Worm (Caenorhabditis elegans) whole organism, L4 larva: ENCODE results near the gene scc-1.
A peak's percentile ranks its signal among the peaks of the same experiment; 100 is the strongest.
"Not testable (repeated sequence)": the region's sequence is repeated elsewhere in the genome, so short reads cannot be mapped to it uniquely, and the experiment has no call there.

Experiments
- D1046.2 ChIP-seq: fragments of 200-800 bp; sonication (Bioruptor generic); IDR thresholded peaks from 2 replicates; pipeline ENCODE4 v1.3.6; 2022; ENCODE audit warnings: missing genetic modification characterization, missing compliant biosample characterization
- F49E8.2 ChIP-seq: sonication (generic microtip); optimal IDR thresholded peaks from 2 replicates; lab custom pipeline; 2016; ENCODE audit warnings: missing compliant biosample characterization, mild to moderate bottlenecking, missing genetic modification characterization, borderline replicate concordance
- T26A8.4 ChIP-seq: fragments of 200-800 bp; sonication (Bioruptor generic); IDR thresholded peaks from 2 replicates; pipeline ENCODE4 v1.3.6; 2022; ENCODE audit warnings: missing genetic modification characterization, missing compliant biosample characterization
- Y105C5A.15 ChIP-seq: fragments of 200-800 bp; sonication (Bioruptor generic); IDR thresholded peaks from 2 replicates; pipeline ENCODE4 v1.3.6; 2022; ENCODE audit warnings: missing genetic modification characterization, missing compliant biosample characterization
- Y48G9A.11 ChIP-seq: fragments of 200-800 bp; sonication (Bioruptor generic); IDR thresholded peaks from 2 replicates; pipeline ENCODE4 v1.3.6; 2022; ENCODE audit warnings: missing genetic modification reagents, missing genetic modification characterization, missing compliant biosample characterization
- ZK337.2 ChIP-seq: fragments of 200-800 bp; sonication (Bioruptor generic); IDR thresholded peaks from 2 replicates; pipeline ENCODE4 v1.3.6; 2022; ENCODE audit warnings: missing genetic modification reagents, missing genetic modification characterization, missing compliant biosample characterization
- aha-1 ChIP-seq: fragments of 150-350 bp; peaks from one replicate; lab custom pipeline; 2014; ENCODE audit warnings: missing biosample characterization, missing genetic modification characterization
- arid-1 ChIP-seq: fragments of 200-800 bp; sonication (Bioruptor generic); conservative IDR thresholded peaks from 2 replicates; pipeline ENCODE4 v1.3.6; 2022; ENCODE audit warnings: missing genetic modification reagents, missing genetic modification characterization, missing compliant biosample characterization
- ceh-20 ChIP-seq: fragments of 200-800 bp; sonication (Bioruptor generic); IDR thresholded peaks from 2 replicates; pipeline ENCODE4 v1.3.6; 2022; ENCODE audit warnings: missing genetic modification reagents, missing genetic modification characterization, missing compliant biosample characterization
- ceh-44 ChIP-seq: fragments of 200-800 bp; sonication (Bioruptor generic); IDR thresholded peaks from 2 replicates; pipeline ENCODE4 v1.3.6; 2022; ENCODE audit warnings: missing genetic modification reagents, missing genetic modification characterization, missing compliant biosample characterization
- ctbp-1 ChIP-seq: fragments of 200-800 bp; sonication (Bioruptor generic); IDR thresholded peaks from 2 replicates; pipeline ENCODE4 v1.3.6; 2022; ENCODE audit warnings: missing genetic modification reagents, missing genetic modification characterization, missing compliant biosample characterization
- daf-16 ChIP-seq, 3 experiments: sonication (generic microtip); optimal IDR thresholded peaks; 2 replicates each; lab custom pipeline; 2016 to 2017; ENCODE audit warnings: missing genetic modification characterization in 3 of 3, missing genetic modification reagents in 3 of 3, mild to moderate bottlenecking in 2 of 3, missing compliant biosample characterization in 2 of 3, missing biosample characterization in 1 of 3, moderate library complexity in 1 of 3
- dmd-6 ChIP-seq: fragments of 200-800 bp; sonication (Bioruptor generic); IDR thresholded peaks from 2 replicates; pipeline ENCODE4 v1.3.6; 2022; ENCODE audit warnings: missing genetic modification reagents, missing genetic modification characterization, missing compliant biosample characterization
- dmd-9 ChIP-seq: fragments of 200-800 bp; sonication (Bioruptor generic); IDR thresholded peaks from 2 replicates; pipeline ENCODE4 v1.3.6; 2022; ENCODE audit warnings: missing genetic modification reagents, missing genetic modification characterization, missing compliant biosample characterization
- dpl-1 ChIP-seq: fragments of 150-350 bp; optimal IDR thresholded peaks from 2 replicates; lab custom pipeline; 2014; ENCODE audit warnings: missing biosample characterization, missing genetic modification reagents, missing genetic modification characterization
- egl-43 ChIP-seq: fragments of 200-800 bp; sonication (Bioruptor generic); IDR thresholded peaks from 2 replicates; pipeline ENCODE4 v1.3.6; 2022; ENCODE audit warnings: missing genetic modification reagents, missing genetic modification characterization, missing compliant biosample characterization
- hif-1 ChIP-seq, 2 experiments: sonication (generic microtip); optimal IDR thresholded peaks; 2 replicates each; lab custom pipeline; 2016 to 2017; ENCODE audit warnings: missing compliant biosample characterization in 2 of 2, missing genetic modification characterization in 2 of 2, missing genetic modification reagents in 2 of 2, missing genotype in 2 of 2, mild to moderate bottlenecking in 1 of 2
- hlh-11 ChIP-seq: fragments of 200-800 bp; sonication (Bioruptor generic); optimal IDR thresholded peaks from 2 replicates; lab custom pipeline; 2018; ENCODE audit warnings: mild to moderate bottlenecking, missing genetic modification characterization, missing compliant biosample characterization
- hmg-1.1 ChIP-seq: fragments of 200-800 bp; sonication (Bioruptor generic); IDR thresholded peaks from 2 replicates; pipeline ENCODE4 v1.3.6; 2022; ENCODE audit warnings: missing genetic modification reagents, missing genetic modification characterization, missing compliant biosample characterization
- lim-7 ChIP-seq: fragments of 200-800 bp; sonication (Bioruptor generic); IDR thresholded peaks from 2 replicates; pipeline ENCODE4 v1.3.6; 2022; ENCODE audit warnings: missing genetic modification characterization, missing compliant biosample characterization
- lin-13 ChIP-seq: fragments of 150-350 bp; optimal IDR thresholded peaks from 2 replicates; lab custom pipeline; 2014; ENCODE audit warnings: missing biosample characterization, missing genetic modification reagents, missing genetic modification characterization
- lin-15B ChIP-seq: fragments of 150-350 bp; sonication (generic microtip); optimal IDR thresholded peaks from 3 replicates; lab custom pipeline; 2014; ENCODE audit warnings: missing biosample characterization, missing genetic modification characterization
- lin-38 ChIP-seq: fragments of 200-800 bp; sonication (Bioruptor generic); IDR thresholded peaks from 2 replicates; pipeline ENCODE4 v1.3.6; 2022; ENCODE audit warnings: missing genetic modification reagents, missing genetic modification characterization, missing compliant biosample characterization
- lsy-2 ChIP-seq, 2 experiments: fragments of 150-350 bp in 1 of 2; sonication (generic microtip) in 1 of 2; optimal IDR thresholded peaks; 2 replicates each; lab custom pipeline; 2014 to 2017; ENCODE audit warnings: missing biosample characterization in 2 of 2, missing genetic modification characterization in 2 of 2
- madf-9 ChIP-seq: fragments of 200-800 bp; sonication (Bioruptor generic); conservative IDR thresholded peaks from 2 replicates; pipeline ENCODE4 v1.3.6; 2022; ENCODE audit warnings: missing genetic modification reagents, missing genetic modification characterization, missing compliant biosample characterization
- mdl-1 ChIP-seq, 2 experiments: fragments of 150-350 bp in 1 of 2; sonication (generic microtip) in 1 of 2; optimal IDR thresholded peaks; 2 replicates each; lab custom pipeline; 2014 to 2017; ENCODE audit warnings: missing biosample characterization in 2 of 2, missing genetic modification characterization in 2 of 2
- mdt-29 ChIP-seq: fragments of 200-800 bp; sonication (Bioruptor generic); IDR thresholded peaks from 2 replicates; pipeline ENCODE4 v1.3.6; 2022; ENCODE audit warnings: missing genetic modification reagents, missing genetic modification characterization, missing compliant biosample characterization
- mes-2 ChIP-seq: sonication (generic microtip); optimal IDR thresholded peaks from 2 replicates; lab custom pipeline; 2016; ENCODE audit warnings: missing genotype, mild to moderate bottlenecking, missing genetic modification characterization, missing compliant biosample characterization; ENCODE audit not compliant: poor library complexity, severe bottlenecking
- mxl-2 ChIP-seq: fragments of 200-800 bp; sonication (Bioruptor generic); conservative IDR thresholded peaks from 2 replicates; pipeline ENCODE4 v1.3.6; 2022; ENCODE audit warnings: missing genetic modification reagents, missing genetic modification characterization, missing compliant biosample characterization
- nhr-102 ChIP-seq: sonication (generic microtip); optimal IDR thresholded peaks from 2 replicates; lab custom pipeline; 2016; ENCODE audit warnings: mild to moderate bottlenecking, missing genetic modification characterization, moderate library complexity, missing compliant biosample characterization
- nhr-28 ChIP-seq: fragments of 150-350 bp; optimal IDR thresholded peaks from 2 replicates; lab custom pipeline; 2014; ENCODE audit warnings: missing biosample characterization, missing genetic modification characterization
- nhr-48 ChIP-seq: sonication (generic microtip); optimal IDR thresholded peaks from 2 replicates; lab custom pipeline; 2016; ENCODE audit warnings: mild to moderate bottlenecking, missing genetic modification characterization, missing compliant biosample characterization
- pha-4 ChIP-seq, 2 experiments: fragments of 150-350 bp in 1 of 2; fragments of 200-800 bp in 1 of 2; sonication (Bioruptor generic) in 1 of 2; IDR thresholded peaks in 1 of 2; optimal IDR thresholded peaks in 1 of 2; 2 replicates each; pipeline versions ENCODE4 v1.3.6 to Lab custom; 2014 to 2022; ENCODE audit warnings: missing genetic modification characterization in 2 of 2, missing genetic modification reagents in 2 of 2, missing biosample characterization in 1 of 2, missing compliant biosample characterization in 1 of 2
- php-3 ChIP-seq: fragments of 200-800 bp; sonication (Bioruptor generic); IDR thresholded peaks from 2 replicates; pipeline ENCODE4 v1.3.6; 2022; ENCODE audit warnings: missing genetic modification reagents, missing genetic modification characterization, missing compliant biosample characterization
- pqm-1 ChIP-seq: sonication (generic microtip); optimal IDR thresholded peaks from 2 replicates; lab custom pipeline; 2017; ENCODE audit warnings: missing biosample characterization, missing genetic modification characterization
- rbr-2 ChIP-seq: sonication (generic microtip); optimal IDR thresholded peaks from 2 replicates; lab custom pipeline; 2016; ENCODE audit warnings: missing genotype, missing genetic modification characterization, missing compliant biosample characterization
- saeg-2 ChIP-seq: fragments of 200-800 bp; sonication (Bioruptor generic); IDR thresholded peaks from 2 replicates; pipeline ENCODE4 v1.3.6; 2022; ENCODE audit warnings: missing genetic modification reagents, missing genetic modification characterization, missing compliant biosample characterization
- set-16 ChIP-seq: fragments of 200-800 bp; sonication (Bioruptor generic); IDR thresholded peaks from 2 replicates; pipeline ENCODE4 v1.3.6; 2022; ENCODE audit warnings: missing genetic modification reagents, missing genetic modification characterization, missing compliant biosample characterization
- snpc-1.2 ChIP-seq: fragments of 200-800 bp; sonication (Bioruptor generic); IDR thresholded peaks from 2 replicates; pipeline ENCODE4 v1.3.6; 2022; ENCODE audit warnings: missing genetic modification reagents, missing genetic modification characterization, missing compliant biosample characterization
- unc-130 ChIP-seq: sonication (generic microtip); optimal IDR thresholded peaks from 2 replicates; lab custom pipeline; 2016; ENCODE audit warnings: missing genetic modification reagents, missing genetic modification characterization, missing compliant biosample characterization
- zfp-3 ChIP-seq: fragments of 200-800 bp; sonication (Bioruptor generic); conservative IDR thresholded peaks from 2 replicates; pipeline ENCODE4 v1.3.6; 2022; ENCODE audit warnings: missing genetic modification reagents, missing genetic modification characterization, missing compliant biosample characterization

Gene scc-1

ce11 chrII:4693129-4693528, 5.4 kb upstream of the scc-1 start, which contains the start of gene F10G7.5:
TSS of gene F10G7.5 (plus strand) at chrII:4693414.
- TF ChIP-seq nhr-48 (tag; lab: Kevin White, UChicago) = peak; percentile 7
- no peak for TF ChIP-seq ceh-20 (GFP tag; lab: Robert Waterston, UW)
- TF ChIP-seq nhr-28 = peak; percentile 31
- TF ChIP-seq hlh-11 (tag; lab: Kevin White, UChicago) = peak; percentile 68
- TF ChIP-seq pqm-1 (tag; lab: Kevin White, UChicago) = peak; percentile 34

- TF ChIP-seq daf-16 (GFP tag; optimal IDR thresholded peaks at IDR 0.05; lab: Kevin White, UChicago) = peak in 1 of 2 experiments; percentile 6
- TF ChIP-seq daf-16 (tag; optimal IDR thresholded peaks at IDR 0.05; lab: Kevin White, UChicago) = no peak
- peak; percentile 40; the same call in 1 of the 2 replicates for TF ChIP-seq T26A8.4 (GFP tag; lab: Robert Waterston, UW)
- TF ChIP-seq lin-13 (GFP tag; lab: Kevin White, UChicago) = no peak
- TF ChIP-seq ZK337.2 (GFP tag; lab: Robert Waterston, UW) = no peak
- TF ChIP-seq F49E8.2 (tag; lab: Kevin White, UChicago) = peak; percentile 47
- peak; percentile 20; the same call in 1 of the 2 replicates for TF ChIP-seq arid-1
- no peak for TF ChIP-seq nhr-102 (tag; lab: Kevin White, UChicago)
- TF ChIP-seq mes-2 (tag; lab: Kevin White, UChicago) = peak; percentile 7
- peak; percentile 60 for TF ChIP-seq aha-1
- TF ChIP-seq Y105C5A.15 (GFP tag; lab: Robert Waterston, UW) = 0 out of 2 replicates have a peak, but pooled peaks have one; percentile 62
- peak; percentile 56 for TF ChIP-seq lin-38 (GFP tag; lab: Robert Waterston, UW)
Measured at ce11 chrII:4696055-4696454, 2.5 kb upstream of the scc-1 start.

DNA sequence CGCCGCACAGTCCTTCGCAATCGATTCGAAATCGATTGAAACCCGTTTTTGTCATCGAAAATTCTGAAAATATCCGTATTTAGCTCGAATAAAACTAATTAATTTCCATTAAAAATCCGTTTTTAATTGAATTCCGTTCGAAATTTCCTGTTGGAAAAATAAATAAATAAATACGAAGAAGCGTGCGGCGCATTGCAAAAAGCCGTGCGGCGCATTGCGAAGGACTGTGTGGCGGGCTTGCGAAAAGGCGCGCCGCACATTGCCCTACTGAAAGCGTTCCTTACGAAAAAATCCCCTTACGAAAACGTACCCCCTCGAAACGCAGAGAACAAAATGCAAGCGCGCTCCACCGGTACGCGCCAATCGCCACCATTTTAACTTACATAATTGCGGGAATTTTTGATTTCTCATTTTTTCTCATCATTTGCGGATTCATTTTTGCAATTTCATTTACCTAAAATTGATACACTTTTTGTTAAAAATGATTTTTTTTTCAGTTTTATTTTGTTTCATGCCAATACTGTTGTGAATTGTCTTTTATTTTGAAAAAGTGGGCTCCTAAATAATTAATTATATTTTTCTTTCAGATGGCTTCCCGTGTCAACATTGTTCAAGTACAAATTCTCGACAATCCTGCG, 3.1 kb downstream of the scc-1 start, which contains the start of gene unc-85:
Gene unc-85, plus strand, starts transcription at position 588 of the 638 bp plus-strand sequence.
- TF ChIP-seq pha-4 (GFP tag; IDR thresholded peaks at IDR 0.05; lab: Robert Waterston, UW) (peak; percentile 90), hif-1 (tag; optimal IDR thresholded peaks at IDR 0.05; lab: Kevin White, UChicago) (peak in 1 of 2 experiments; percentile 61), unc-130 (GFP tag; lab: Kevin White, UChicago) (peak; percentile 80), snpc-1.2 (GFP tag; lab: Robert Waterston, UW) (peak; percentile 89), madf-9 (peak; percentile 79), lsy-2 (tag; optimal IDR thresholded peaks at IDR 0.05; lab: Kevin White, UChicago) (peak; percentile 71 to 83), zfp-3 (peak; percentile 85), lin-15B (tag; lab: Kevin White, UChicago) (peak; percentile 67), ceh-44 (GFP tag; lab: Robert Waterston, UW) (peak; percentile 90), rbr-2 (tag; lab: Kevin White, UChicago) (peak; percentile 78), egl-43 (GFP tag; lab: Robert Waterston, UW) (peak; percentile 82), mdt-29 (GFP tag; lab: Robert Waterston, UW) (peak; percentile 57; the same call in 1 of the 2 replicates), lin-13 (GFP tag; lab: Kevin White, UChicago) (peak; percentile 24), dmd-9 (GFP tag; lab: Robert Waterston, UW) (peak; percentile 78), dmd-6 (GFP tag; lab: Robert Waterston, UW) (peak; percentile 83), mdl-1 (tag; optimal IDR thresholded peaks at IDR 0.05; lab: Kevin White, UChicago) (peak in 1 of 2 experiments; percentile 16), T26A8.4 (GFP tag; lab: Robert Waterston, UW) (peak; percentile 92), hmg-1.1 (GFP tag; lab: Robert Waterston, UW) (peak; percentile 93), lim-7 (GFP tag; lab: Robert Waterston, UW) (peak; percentile 62; the same call in 1 of the 2 replicates), D1046.2 (GFP tag; lab: Robert Waterston, UW) (peak; percentile 96), Y48G9A.11 (GFP tag; lab: Robert Waterston, UW) (peak; percentile 92), ZK337.2 (GFP tag; lab: Robert Waterston, UW) (peak; percentile 55; the same call in 1 of the 2 replicates), dpl-1 (GFP tag; lab: Kevin White, UChicago) (peak; percentile 59), lin-38 (GFP tag; lab: Robert Waterston, UW) (peak; percentile 99), nhr-48 (tag; lab: Kevin White, UChicago) (peak; percentile 22), saeg-2 (GFP tag; lab: Robert Waterston, UW) (peak; percentile 74; the same call in 1 of the 2 replicates), mes-2 (tag; lab: Kevin White, UChicago) (peak; percentile 87), daf-16 (GFP tag; optimal IDR thresholded peaks at IDR 0.05; lab: Kevin White, UChicago) (peak in 1 of 2 experiments; percentile 41), daf-16 (tag; optimal IDR thresholded peaks at IDR 0.05; lab: Kevin White, UChicago) (peak; percentile 32), set-16 (GFP tag; lab: Robert Waterston, UW) (peak; percentile 79), php-3 (GFP tag; lab: Robert Waterston, UW) (peak; percentile 23; the same call in 1 of the 2 replicates), mxl-2 (GFP tag; lab: Robert Waterston, UW) (peak; percentile 83), ctbp-1 (GFP tag; lab: Robert Waterston, UW) (peak; percentile 87), ceh-20 (GFP tag; lab: Robert Waterston, UW) (peak; percentile 90)
- TF ChIP-seq pha-4 (tag; optimal IDR thresholded peaks at IDR 0.05; lab: Kevin White, UChicago) = not testable (repeated sequence)
